Worm (Caenorhabditis elegans) whole organism, L2 larva: ENCODE data around the gene syx-6.
A peak's percentile ranks its signal among the peaks of the same experiment; 100 is the strongest.

ENCODE experiments used
- F13H6.1 ChIP-seq: sonication (generic microtip); optimal IDR thresholded peaks from 2 replicates; lab custom pipeline; 2016; ENCODE audit warnings: missing genetic modification characterization, missing compliant biosample characterization
- ZK546.5 ChIP-seq: sonication (generic microtip); optimal IDR thresholded peaks from 2 replicates; lab custom pipeline; 2017; ENCODE audit warnings: missing biosample characterization, missing genetic modification characterization
- alr-1 ChIP-seq: fragments of 150-350 bp; optimal IDR thresholded peaks from 2 replicates; lab custom pipeline; 2014; ENCODE audit warnings: missing biosample characterization, missing genetic modification characterization
- ama-1 ChIP-seq: fragments of 150-350 bp; optimal IDR thresholded peaks from 2 replicates; lab custom pipeline; 2018; ENCODE audit warnings: inconsistent platforms
- blmp-1 ChIP-seq: sonication (generic microtip); optimal IDR thresholded peaks from 2 replicates; lab custom pipeline; 2017; ENCODE audit warnings: missing genetic modification characterization, mild to moderate bottlenecking, missing compliant biosample characterization, antibody characterized with exemption, moderate library complexity; ENCODE audit not compliant: insufficient read depth
- ceh-16 ChIP-seq: fragments of 150-350 bp; optimal IDR thresholded peaks from 2 replicates; lab custom pipeline; 2014; ENCODE audit warnings: missing biosample characterization, missing genetic modification characterization
- ceh-82 ChIP-seq: fragments of 150-350 bp; optimal IDR thresholded peaks from 2 replicates; lab custom pipeline; 2014; ENCODE audit warnings: missing biosample characterization, missing genetic modification characterization
- crh-2 ChIP-seq: sonication (generic microtip); optimal IDR thresholded peaks from 2 replicates; lab custom pipeline; 2017; ENCODE audit warnings: missing biosample characterization, missing genetic modification characterization
- dmd-4 ChIP-seq: sonication (generic microtip); optimal IDR thresholded peaks from 2 replicates; lab custom pipeline; 2017; ENCODE audit warnings: missing biosample characterization, missing genetic modification characterization
- egl-27 ChIP-seq: sonication (generic microtip); optimal IDR thresholded peaks from 3 replicates; lab custom pipeline; 2017; ENCODE audit warnings: missing biosample characterization, missing genetic modification reagents, missing genetic modification characterization
- elt-1 ChIP-seq: fragments of 150-350 bp; optimal IDR thresholded peaks from 2 replicates; lab custom pipeline; 2014; ENCODE audit warnings: missing biosample characterization, missing genetic modification characterization
- elt-3 ChIP-seq: sonication (generic microtip); optimal IDR thresholded peaks from 2 replicates; lab custom pipeline; 2017; ENCODE audit warnings: missing biosample characterization, missing genetic modification characterization
- fos-1 ChIP-seq: fragments of 150-350 bp; optimal IDR thresholded peaks from 2 replicates; lab custom pipeline; 2014; ENCODE audit warnings: missing biosample characterization, missing genetic modification characterization
- gmeb-1 ChIP-seq: fragments of 150-350 bp; optimal IDR thresholded peaks from 2 replicates; lab custom pipeline; 2014; ENCODE audit warnings: missing biosample characterization, missing genetic modification characterization
- lin-11 ChIP-seq: fragments of 150-350 bp; sonication (generic microtip); optimal IDR thresholded peaks from 2 replicates; lab custom pipeline; 2014; ENCODE audit warnings: missing biosample characterization, missing genetic modification characterization, inconsistent platforms, mixed read lengths
- lin-13 ChIP-seq: fragments of 150-350 bp; optimal IDR thresholded peaks from 2 replicates; lab custom pipeline; 2014; ENCODE audit warnings: missing biosample characterization, missing genetic modification reagents, missing genetic modification characterization
- lin-39 ChIP-seq: fragments of 150-350 bp; optimal IDR thresholded peaks from 2 replicates; lab custom pipeline; 2014; ENCODE audit warnings: missing biosample characterization, missing genetic modification reagents, missing genetic modification characterization
- lsy-2 ChIP-seq, 2 experiments: fragments of 150-350 bp in 1 of 2; sonication (generic microtip) in 1 of 2; optimal IDR thresholded peaks; 2 replicates each; lab custom pipeline; 2014 to 2017; ENCODE audit warnings: missing biosample characterization in 2 of 2, missing genetic modification characterization in 2 of 2
- mbf-1 ChIP-seq: sonication (generic microtip); optimal IDR thresholded peaks from 2 replicates; lab custom pipeline; 2017; ENCODE audit warnings: missing biosample characterization, missing genetic modification characterization
- mdl-1 ChIP-seq, 2 experiments: fragments of 150-350 bp in 1 of 2; sonication (generic microtip) in 1 of 2; optimal IDR thresholded peaks; 2 replicates each; lab custom pipeline; 2017; ENCODE audit warnings: missing biosample characterization in 2 of 2, missing genetic modification characterization in 2 of 2
- nhr-10 ChIP-seq: sonication (generic microtip); optimal IDR thresholded peaks from 2 replicates; lab custom pipeline; 2017; ENCODE audit warnings: missing biosample characterization, missing genetic modification characterization
- nhr-11 ChIP-seq: fragments of 150-350 bp; optimal IDR thresholded peaks from 2 replicates; lab custom pipeline; 2014; ENCODE audit warnings: missing biosample characterization, missing genetic modification characterization
- nhr-12 ChIP-seq: fragments of 150-350 bp; optimal IDR thresholded peaks from 2 replicates; lab custom pipeline; 2014; ENCODE audit warnings: missing biosample characterization, missing genetic modification characterization
- nhr-129 ChIP-seq: fragments of 150-350 bp; optimal IDR thresholded peaks from 2 replicates; lab custom pipeline; 2014; ENCODE audit warnings: missing biosample characterization, missing genetic modification characterization
- nhr-21 ChIP-seq: fragments of 150-350 bp; optimal IDR thresholded peaks from 2 replicates; lab custom pipeline; 2014; ENCODE audit warnings: missing biosample characterization, missing genetic modification characterization
- nhr-23 ChIP-seq: fragments of 150-350 bp; optimal IDR thresholded peaks from 2 replicates; lab custom pipeline; 2014; ENCODE audit warnings: missing biosample characterization, missing genetic modification reagents, missing genetic modification characterization
- nhr-237 ChIP-seq: fragments of 150-350 bp; optimal IDR thresholded peaks from 2 replicates; lab custom pipeline; 2014; ENCODE audit warnings: missing biosample characterization, missing genetic modification characterization
- nhr-25 ChIP-seq: fragments of 150-350 bp; sonication (generic microtip); optimal IDR thresholded peaks from 3 replicates; lab custom pipeline; 2014; ENCODE audit warnings: missing biosample characterization, missing genetic modification characterization
- nhr-6 ChIP-seq: fragments of 150-350 bp; optimal IDR thresholded peaks from 2 replicates; lab custom pipeline; 2014; ENCODE audit warnings: missing biosample characterization, missing genetic modification characterization
- nhr-77 ChIP-seq: fragments of 150-350 bp; optimal IDR thresholded peaks from 2 replicates; lab custom pipeline; 2014; ENCODE audit warnings: missing biosample characterization, missing genetic modification characterization
- peb-1 ChIP-seq: fragments of 150-350 bp; optimal IDR thresholded peaks from 2 replicates; lab custom pipeline; 2014; ENCODE audit warnings: missing biosample characterization, missing genetic modification characterization
- sem-4 ChIP-seq: fragments of 150-350 bp; optimal IDR thresholded peaks from 2 replicates; lab custom pipeline; 2014; ENCODE audit warnings: missing biosample characterization, missing genetic modification reagents, missing genetic modification characterization
- sma-3 ChIP-seq: sonication (generic microtip); optimal IDR thresholded peaks from 2 replicates; lab custom pipeline; 2016; ENCODE audit warnings: missing genetic modification reagents, missing genetic modification characterization, missing compliant biosample characterization
- sma-9 ChIP-seq, 2 experiments: fragments of 150-350 bp in 1 of 2; sonication (generic microtip) in 1 of 2; optimal IDR thresholded peaks; 2 replicates each; lab custom pipeline; 2014 to 2016; ENCODE audit warnings: missing genetic modification characterization in 2 of 2, mild to moderate bottlenecking in 1 of 2, missing biosample characterization in 1 of 2, missing compliant biosample characterization in 1 of 2, missing genetic modification reagents in 1 of 2, moderate library complexity in 1 of 2
- snpc-4 ChIP-seq: fragments of 150-350 bp; optimal IDR thresholded peaks from 2 replicates; lab custom pipeline; 2014; ENCODE audit warnings: missing biosample characterization, missing genetic modification characterization
- unc-39 ChIP-seq: fragments of 150-350 bp; optimal IDR thresholded peaks from 2 replicates; lab custom pipeline; 2014; ENCODE audit warnings: missing biosample characterization, missing genetic modification characterization
- unc-62 ChIP-seq: fragments of 150-350 bp; optimal IDR thresholded peaks from 2 replicates; lab custom pipeline; 2014; ENCODE audit warnings: missing biosample characterization, missing genetic modification reagents, missing genetic modification characterization
- zag-1 ChIP-seq: fragments of 150-350 bp; optimal IDR thresholded peaks from 2 replicates; lab custom pipeline; 2014; ENCODE audit warnings: missing biosample characterization, missing genetic modification characterization
- ztf-1 ChIP-seq: fragments of 200-800 bp; sonication (Bioruptor generic); conservative IDR thresholded peaks from 2 replicates; pipeline ENCODE4 v1.3.6; 2022; ENCODE audit warnings: missing genetic modification characterization, missing compliant biosample characterization
- ztf-11 ChIP-seq: sonication (generic microtip); optimal IDR thresholded peaks from 2 replicates; lab custom pipeline; 2017; ENCODE audit warnings: missing biosample characterization, missing genetic modification characterization
- ztf-4 ChIP-seq: fragments of 150-350 bp; optimal IDR thresholded peaks from 2 replicates; lab custom pipeline; 2014; ENCODE audit warnings: missing biosample characterization, missing genetic modification characterization

Gene syx-6

DNA sequence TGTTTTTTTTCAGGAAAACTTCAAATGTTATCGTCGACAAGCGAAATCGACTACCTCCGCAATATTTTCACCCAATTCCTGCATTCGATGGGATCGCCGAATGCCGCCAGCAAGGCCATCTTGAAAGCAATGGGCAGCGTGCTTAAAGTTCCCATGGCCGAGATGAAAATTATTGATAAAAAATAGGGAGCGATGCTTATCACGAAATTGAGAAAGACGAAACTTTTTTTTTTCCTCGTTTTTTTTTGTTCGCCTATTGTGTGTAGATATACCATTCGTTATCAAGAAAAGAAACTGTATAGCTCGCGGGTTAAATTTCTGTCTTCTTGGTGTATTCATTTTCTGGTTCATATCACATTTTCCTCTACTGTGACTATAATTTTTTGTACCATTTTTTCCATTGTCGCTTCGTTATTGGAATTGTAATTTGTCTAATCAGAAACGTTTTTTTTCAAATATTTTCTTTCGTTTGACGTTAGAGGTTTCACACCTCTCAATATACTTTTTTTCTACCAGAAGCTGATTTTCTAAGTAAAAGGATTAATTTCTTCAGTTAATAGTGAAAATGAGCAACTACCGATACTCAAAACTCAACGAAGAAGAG lies at the start of gene syx-6:
syx-6 (plus strand) TSS at position 554 of the 604 bp plus-strand sequence.
- TF ChIP-seq dmd-4 (no peak), elt-1 (tag; lab: Kevin White, UChicago) (peak; percentile 6)

DNA sequence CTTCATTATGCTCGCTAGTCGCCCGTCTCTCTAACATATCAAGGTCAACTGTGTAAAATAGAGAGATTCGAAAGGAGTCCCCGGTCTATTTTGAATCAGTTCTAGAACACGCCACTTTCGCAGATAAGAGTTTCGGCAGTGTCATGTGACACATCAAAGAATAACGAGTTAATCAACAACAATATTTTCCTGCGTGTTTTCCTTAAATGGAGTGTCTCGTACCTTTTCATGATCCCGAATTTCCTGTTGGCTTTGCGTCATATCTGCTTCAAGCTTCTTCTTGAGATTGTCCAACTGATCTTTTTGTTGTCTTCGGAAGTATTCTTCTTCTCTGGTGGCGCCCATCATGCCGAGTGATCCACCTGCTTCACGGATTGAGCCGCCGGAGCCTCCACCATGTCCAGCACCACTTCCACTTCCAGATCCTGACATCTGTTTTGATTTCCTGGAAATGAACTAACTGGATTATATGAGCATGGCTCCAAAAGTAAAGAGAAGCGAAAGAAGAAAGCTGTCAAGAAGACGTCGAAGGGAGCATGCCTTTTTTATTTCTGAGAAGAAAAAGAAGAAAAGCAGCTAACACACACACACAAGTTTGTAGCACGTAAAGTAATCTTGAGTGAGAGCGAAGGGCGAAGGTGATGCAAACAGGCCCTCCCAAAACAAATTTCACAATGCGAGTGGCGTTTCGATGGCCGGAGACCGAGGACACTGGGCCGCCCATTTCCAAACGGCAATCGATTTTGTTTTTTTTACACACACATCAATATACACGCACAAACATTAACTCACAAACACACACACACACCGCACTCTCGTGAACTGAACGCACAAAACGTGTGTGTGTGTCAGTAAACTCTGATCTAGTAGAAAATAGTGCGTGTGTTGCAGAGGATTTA lies 48.9 kb upstream of the syx-6 start:
- TF ChIP-seq nhr-21 (tag; lab: Kevin White, UChicago) (peak; percentile 69), elt-1 (tag; lab: Kevin White, UChicago) (no peak), nhr-11 (tag; lab: Kevin White, UChicago) (no peak), mdl-1 (tag; optimal IDR thresholded peaks at IDR 0.05; lab: Kevin White, UChicago) (no peak), F13H6.1 (tag; lab: Kevin White, UChicago) (no peak), sma-3 (GFP tag; lab: Kevin White, UChicago) (peak; percentile 73), gmeb-1 (tag; lab: Kevin White, UChicago) (peak; percentile 12), snpc-4 (tag; lab: Kevin White, UChicago) (no peak), nhr-237 (no peak), fos-1 (tag; lab: Kevin White, UChicago) (peak; percentile 22), unc-39 (tag; lab: Kevin White, UChicago) (no peak), ceh-16 (tag; lab: Kevin White, UChicago) (peak; percentile 75), mbf-1 (tag; lab: Kevin White, UChicago) (no peak), dmd-4 (no peak), lsy-2 (tag; optimal IDR thresholded peaks at IDR 0.05; lab: Kevin White, UChicago) (no peak), lin-11 (tag; lab: Kevin White, UChicago) (peak; percentile 66), sma-9 (GFP tag; optimal IDR thresholded peaks at IDR 0.05; lab: Kevin White, UChicago) (peak; percentile 72), sma-9 (tag; optimal IDR thresholded peaks at IDR 0.05; lab: Kevin White, UChicago) (no peak), nhr-129 (tag; lab: Kevin White, UChicago) (peak; percentile 64), ama-1 (peak; percentile 88), nhr-10 (tag; lab: Kevin White, UChicago) (no peak), peb-1 (tag; lab: Kevin White, UChicago) (no peak), nhr-6 (tag; lab: Kevin White, UChicago) (no peak), nhr-25 (peak; percentile 70), ceh-82 (tag; lab: Kevin White, UChicago) (no peak), crh-2 (peak; percentile 57)

DNA sequence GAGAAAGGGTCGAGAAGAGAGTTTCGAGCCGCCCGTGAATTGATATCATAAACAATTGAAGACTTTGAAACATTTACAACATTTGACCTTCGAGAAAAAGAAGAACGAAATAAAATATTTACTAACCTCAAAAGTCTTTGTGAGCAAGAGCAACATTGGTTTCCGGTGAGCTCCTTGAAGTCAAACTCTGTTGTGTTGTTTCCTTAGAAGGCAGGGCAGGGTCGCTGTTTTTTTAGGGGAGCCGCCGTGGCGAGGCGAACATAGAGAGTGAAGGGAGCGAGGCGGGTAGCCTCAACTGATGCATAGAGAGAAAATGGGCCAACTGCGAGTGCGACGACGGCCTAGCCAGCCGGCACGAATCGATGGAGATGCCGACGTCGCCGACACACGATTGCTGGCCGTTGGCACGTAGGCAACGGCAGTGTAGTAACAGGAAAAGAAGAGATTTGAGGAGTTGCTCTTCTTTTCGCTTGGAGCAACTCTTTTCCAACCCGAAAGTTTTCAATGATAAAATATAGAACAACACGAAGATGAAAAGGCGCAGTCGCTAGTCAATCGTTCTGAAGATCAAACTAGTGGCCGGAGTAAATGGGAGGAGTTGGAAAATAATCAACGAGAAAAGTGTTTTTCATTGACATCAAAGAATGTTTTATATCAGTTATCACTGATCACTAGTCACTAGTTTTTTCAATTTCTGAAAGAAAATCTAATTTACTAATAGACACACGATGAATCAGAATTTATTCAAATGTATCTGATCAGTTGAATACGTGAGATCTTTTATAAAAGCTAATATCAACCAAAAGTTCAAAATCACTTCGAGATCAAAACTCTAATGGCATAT lies 48.1 kb upstream of the syx-6 start, which contains the start of gene mai-1:
mai-1 (minus strand) TSS at position 557 of the 844 bp plus-strand sequence.
- TF ChIP-seq fos-1 (tag; lab: Kevin White, UChicago), result peak; percentile 21
- TF ChIP-seq nhr-129 (tag; lab: Kevin White, UChicago), result peak; percentile 65
- no peak for TF ChIP-seq dmd-4
- no peak for TF ChIP-seq nhr-12 (tag; lab: Kevin White, UChicago)
- no peak for TF ChIP-seq nhr-77 (tag; lab: Kevin White, UChicago)
- no peak for TF ChIP-seq elt-1 (tag; lab: Kevin White, UChicago)
- no peak for TF ChIP-seq ztf-1
- TF ChIP-seq ama-1, result peak; percentile 37
- TF ChIP-seq unc-62 (GFP tag; lab: Kevin White, UChicago), result no peak
- TF ChIP-seq nhr-25, result no peak
- no peak for TF ChIP-seq nhr-11 (tag; lab: Kevin White, UChicago)
- TF ChIP-seq nhr-23 (tag; lab: Kevin White, UChicago), result no peak
- TF ChIP-seq crh-2, result peak; percentile 23
- TF ChIP-seq snpc-4 (tag; lab: Kevin White, UChicago), result no peak
- no peak for TF ChIP-seq mbf-1 (tag; lab: Kevin White, UChicago)
- TF ChIP-seq sma-9 (GFP tag; optimal IDR thresholded peaks at IDR 0.05; lab: Kevin White, UChicago), result no peak
- TF ChIP-seq sma-9 (tag; optimal IDR thresholded peaks at IDR 0.05; lab: Kevin White, UChicago), result no peak
- no peak for TF ChIP-seq ZK546.5 (tag; lab: Kevin White, UChicago)
- TF ChIP-seq egl-27 (tag; lab: Kevin White, UChicago), result no peak
- no peak for TF ChIP-seq alr-1
- no peak for TF ChIP-seq lin-39 (tag; lab: Kevin White, UChicago)
- no peak for TF ChIP-seq unc-39 (tag; lab: Kevin White, UChicago)
- TF ChIP-seq peb-1 (tag; lab: Kevin White, UChicago), result no peak
- peak in 1 of 2 experiments; percentile 46 for TF ChIP-seq lsy-2 (tag; optimal IDR thresholded peaks at IDR 0.05; lab: Kevin White, UChicago)
- TF ChIP-seq ceh-82 (tag; lab: Kevin White, UChicago), result peak; percentile 16
- peak; percentile 35 for TF ChIP-seq lin-13 (GFP tag; lab: Kevin White, UChicago)
- TF ChIP-seq sem-4 (tag; lab: Kevin White, UChicago), result peak; percentile 19
- peak in 1 of 2 experiments; percentile 6 for TF ChIP-seq mdl-1 (tag; optimal IDR thresholded peaks at IDR 0.05; lab: Kevin White, UChicago)
- TF ChIP-seq zag-1 (tag; lab: Kevin White, UChicago), result peak; percentile 73
- TF ChIP-seq sma-3 (GFP tag; lab: Kevin White, UChicago), result no peak
- TF ChIP-seq ztf-4, result peak; percentile 28
- TF ChIP-seq nhr-237, result no peak
- TF ChIP-seq nhr-6 (tag; lab: Kevin White, UChicago), result no peak
- TF ChIP-seq elt-3 (tag; lab: Kevin White, UChicago), result no peak
- TF ChIP-seq ztf-11 (tag; lab: Kevin White, UChicago), result no peak
- TF ChIP-seq nhr-10 (tag; lab: Kevin White, UChicago), result no peak
- TF ChIP-seq blmp-1 (tag; lab: Kevin White, UChicago), result no peak
- TF ChIP-seq ceh-16 (tag; lab: Kevin White, UChicago), result no peak
